Worm (Caenorhabditis elegans) whole organism, L4 larva: ENCODE results near the gene F10E9.1.

Experiments used
- F49E8.2 ChIP-seq: sonication (generic microtip); optimal IDR thresholded peaks from 2 replicates; lab custom pipeline; 2016; ENCODE audit warnings: missing compliant biosample characterization, mild to moderate bottlenecking, missing genetic modification characterization, borderline replicate concordance
- T20F7.1 ChIP-seq: fragments of 200-800 bp; sonication (Bioruptor generic); optimal IDR thresholded peaks from 2 replicates; lab custom pipeline; 2018; ENCODE audit warnings: mild to moderate bottlenecking, missing genetic modification characterization, missing compliant biosample characterization
- ZK337.2 ChIP-seq: fragments of 200-800 bp; sonication (Bioruptor generic); IDR thresholded peaks from 2 replicates; pipeline ENCODE4 v1.3.6; 2022; ENCODE audit warnings: missing genetic modification reagents, missing genetic modification characterization, missing compliant biosample characterization
- aha-1 ChIP-seq: fragments of 150-350 bp; peaks from one replicate; lab custom pipeline; 2014; ENCODE audit warnings: missing biosample characterization, missing genetic modification characterization
- aly-2 ChIP-seq: sonication (generic microtip); optimal IDR thresholded peaks from 2 replicates; lab custom pipeline; 2018; ENCODE audit warnings: missing biosample characterization, missing genetic modification characterization
- arid-1 ChIP-seq: fragments of 200-800 bp; sonication (Bioruptor generic); conservative IDR thresholded peaks from 2 replicates; pipeline ENCODE4 v1.3.6; 2022; ENCODE audit warnings: missing genetic modification reagents, missing genetic modification characterization, missing compliant biosample characterization
- ces-1 ChIP-seq: fragments of 150-350 bp; sonication (generic microtip); optimal IDR thresholded peaks from 4 replicates; lab custom pipeline; 2014; ENCODE audit warnings: missing biosample characterization, missing genetic modification reagents, missing genetic modification characterization
- cey-2 ChIP-seq: sonication (generic microtip); optimal IDR thresholded peaks from 3 replicates; lab custom pipeline; 2017; ENCODE audit warnings: missing genetic modification characterization, mild to moderate bottlenecking, missing compliant biosample characterization, antibody characterized with exemption, borderline replicate concordance; ENCODE audit not compliant: insufficient read depth
- daf-16 ChIP-seq, 3 experiments: sonication (generic microtip); optimal IDR thresholded peaks; 2 replicates each; lab custom pipeline; 2016 to 2017; ENCODE audit warnings: missing genetic modification characterization in 3 of 3, missing genetic modification reagents in 3 of 3, mild to moderate bottlenecking in 2 of 3, missing compliant biosample characterization in 2 of 3, missing biosample characterization in 1 of 3, moderate library complexity in 1 of 3
- daf-19 ChIP-seq: fragments of 200-800 bp; sonication (Bioruptor generic); conservative IDR thresholded peaks from 2 replicates; pipeline ENCODE4 v1.3.6; 2022; ENCODE audit warnings: missing genetic modification characterization, missing compliant biosample characterization
- daf-8 ChIP-seq: fragments of 200-800 bp; sonication (Bioruptor generic); IDR thresholded peaks from 2 replicates; pipeline ENCODE4 v1.3.6; 2022; ENCODE audit warnings: missing genetic modification characterization, missing compliant biosample characterization
- dmd-6 ChIP-seq: fragments of 200-800 bp; sonication (Bioruptor generic); IDR thresholded peaks from 2 replicates; pipeline ENCODE4 v1.3.6; 2022; ENCODE audit warnings: missing genetic modification reagents, missing genetic modification characterization, missing compliant biosample characterization
- dmd-9 ChIP-seq: fragments of 200-800 bp; sonication (Bioruptor generic); IDR thresholded peaks from 2 replicates; pipeline ENCODE4 v1.3.6; 2022; ENCODE audit warnings: missing genetic modification reagents, missing genetic modification characterization, missing compliant biosample characterization
- dve-1 ChIP-seq: sonication (generic microtip); optimal IDR thresholded peaks from 2 replicates; lab custom pipeline; 2017; ENCODE audit warnings: antibody characterized with exemption, mild to moderate bottlenecking, missing genetic modification characterization, missing compliant biosample characterization; ENCODE audit not compliant: insufficient read depth
- hlh-11 ChIP-seq: fragments of 200-800 bp; sonication (Bioruptor generic); optimal IDR thresholded peaks from 2 replicates; lab custom pipeline; 2018; ENCODE audit warnings: mild to moderate bottlenecking, missing genetic modification characterization, missing compliant biosample characterization
- hlh-30 ChIP-seq: sonication (generic microtip); optimal IDR thresholded peaks from 2 replicates; lab custom pipeline; 2017; ENCODE audit warnings: antibody characterized with exemption, mild to moderate bottlenecking, missing genetic modification characterization, missing compliant biosample characterization; ENCODE audit not compliant: insufficient read depth
- jun-1 ChIP-seq: fragments of 150-350 bp; optimal IDR thresholded peaks from 2 replicates; lab custom pipeline; 2014; ENCODE audit warnings: missing biosample characterization, missing genetic modification reagents, missing genetic modification characterization
- lin-13 ChIP-seq: fragments of 150-350 bp; optimal IDR thresholded peaks from 2 replicates; lab custom pipeline; 2014; ENCODE audit warnings: missing biosample characterization, missing genetic modification reagents, missing genetic modification characterization
- lin-29 ChIP-seq: fragments of 200-800 bp; sonication (Bioruptor generic); IDR thresholded peaks from 2 replicates; pipeline ENCODE4 v1.3.6; 2022; ENCODE audit warnings: missing genetic modification reagents, missing genetic modification characterization, missing compliant biosample characterization
- lsy-2 ChIP-seq, 2 experiments: fragments of 150-350 bp in 1 of 2; sonication (generic microtip) in 1 of 2; optimal IDR thresholded peaks; 2 replicates each; lab custom pipeline; 2014 to 2017; ENCODE audit warnings: missing biosample characterization in 2 of 2, missing genetic modification characterization in 2 of 2
- madf-5 ChIP-seq, 2 experiments: fragments of 200-800 bp; sonication (Bioruptor generic); IDR thresholded peaks; 2 replicates each; pipeline ENCODE4 v1.3.6; 2022; ENCODE audit warnings: missing compliant biosample characterization in 2 of 2, missing genetic modification characterization in 2 of 2
- mes-2 ChIP-seq: sonication (generic microtip); optimal IDR thresholded peaks from 2 replicates; lab custom pipeline; 2016; ENCODE audit warnings: missing genotype, mild to moderate bottlenecking, missing genetic modification characterization, missing compliant biosample characterization; ENCODE audit not compliant: poor library complexity, severe bottlenecking
- mxl-3 ChIP-seq: fragments of 200-800 bp; sonication (Bioruptor generic); optimal IDR thresholded peaks from 2 replicates; lab custom pipeline; 2018; ENCODE audit warnings: mild to moderate bottlenecking, missing genetic modification characterization, missing compliant biosample characterization
- nhr-237 ChIP-seq: sonication (generic microtip); optimal IDR thresholded peaks from 2 replicates; lab custom pipeline; 2017; ENCODE audit warnings: missing biosample characterization, missing genetic modification characterization
- nhr-25 ChIP-seq: sonication (generic microtip); optimal IDR thresholded peaks from 2 replicates; lab custom pipeline; 2017; ENCODE audit warnings: missing genetic modification characterization, mild to moderate bottlenecking, missing compliant biosample characterization, antibody characterized with exemption, moderate library complexity, borderline replicate concordance; ENCODE audit not compliant: insufficient read depth
- nhr-28 ChIP-seq: fragments of 150-350 bp; optimal IDR thresholded peaks from 2 replicates; lab custom pipeline; 2014; ENCODE audit warnings: missing biosample characterization, missing genetic modification characterization
- nhr-48 ChIP-seq: sonication (generic microtip); optimal IDR thresholded peaks from 2 replicates; lab custom pipeline; 2016; ENCODE audit warnings: mild to moderate bottlenecking, missing genetic modification characterization, missing compliant biosample characterization
- php-3 ChIP-seq: fragments of 200-800 bp; sonication (Bioruptor generic); IDR thresholded peaks from 2 replicates; pipeline ENCODE4 v1.3.6; 2022; ENCODE audit warnings: missing genetic modification reagents, missing genetic modification characterization, missing compliant biosample characterization
- pqm-1 ChIP-seq: sonication (generic microtip); optimal IDR thresholded peaks from 2 replicates; lab custom pipeline; 2017; ENCODE audit warnings: missing biosample characterization, missing genetic modification characterization
- snpc-1.2 ChIP-seq: fragments of 200-800 bp; sonication (Bioruptor generic); IDR thresholded peaks from 2 replicates; pipeline ENCODE4 v1.3.6; 2022; ENCODE audit warnings: missing genetic modification reagents, missing genetic modification characterization, missing compliant biosample characterization
- tag-97 ChIP-seq: fragments of 200-800 bp; sonication (Bioruptor generic); IDR thresholded peaks from 2 replicates; pipeline ENCODE4 v1.3.6; 2022; ENCODE audit warnings: missing genetic modification characterization, missing compliant biosample characterization
- tra-1 ChIP-seq: fragments of 200-800 bp; sonication (Bioruptor generic); IDR thresholded peaks from 2 replicates; pipeline ENCODE4 v1.3.6; 2022; ENCODE audit warnings: missing genetic modification reagents, missing genetic modification characterization, missing compliant biosample characterization
- unc-39 ChIP-seq: sonication (generic microtip); optimal IDR thresholded peaks from 2 replicates; lab custom pipeline; 2017; ENCODE audit warnings: missing biosample characterization, missing genetic modification characterization
- zfp-2 ChIP-seq: sonication (generic microtip); optimal IDR thresholded peaks from 2 replicates; lab custom pipeline; 2016; ENCODE audit warnings: mild to moderate bottlenecking, missing genetic modification characterization, missing compliant biosample characterization

F10E9.1 gene

DNA sequence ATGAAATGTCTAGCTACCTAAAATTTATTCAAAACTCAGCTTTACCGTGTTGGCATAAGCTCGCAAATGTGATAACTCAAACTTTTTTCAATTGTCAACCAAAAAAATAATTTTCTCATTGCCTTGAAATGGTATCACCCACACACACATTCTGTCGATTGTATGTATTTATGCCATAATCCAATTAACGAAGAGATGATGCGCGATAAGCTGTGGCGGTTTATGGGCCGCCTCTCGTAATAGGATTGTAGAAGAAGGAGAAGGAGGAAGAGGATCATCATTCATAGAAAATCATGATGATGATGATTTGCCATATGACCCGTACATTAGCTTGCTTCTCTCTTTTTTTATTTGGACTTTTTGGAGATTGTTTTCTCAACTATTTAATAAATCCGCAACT, 33.8 kb upstream of the F10E9.1 start:
- TF ChIP-seq daf-19 (GFP tag; lab: Robert Waterston, UW) (no peak), arid-1 (GFP tag; lab: Robert Waterston, UW) (no peak), dmd-9 (GFP tag; lab: Robert Waterston, UW) (no peak), snpc-1.2 (GFP tag; lab: Robert Waterston, UW) (no peak), tra-1 (no peak), nhr-237 (tag; lab: Kevin White, UChicago) (no peak), lin-29 (no peak), unc-39 (no peak), nhr-48 (tag; lab: Kevin White, UChicago) (no peak), jun-1 (tag; lab: Kevin White, UChicago) (no peak), hlh-30 (tag; lab: Kevin White, UChicago) (no peak), ZK337.2 (GFP tag; lab: Robert Waterston, UW) (no peak), daf-8 (no peak), lin-13 (no peak), cey-2 (tag; lab: Kevin White, UChicago) (no peak), nhr-25 (tag; lab: Kevin White, UChicago) (no peak), aly-2 (no peak), madf-5 (GFP tag; IDR thresholded peaks at IDR 0.05; lab: Robert Waterston, UW) (no peak), F49E8.2 (no peak)

ce11 chrIII:8291268-8292032, 31.5 kb upstream of the F10E9.1 start:
- no peak for TF ChIP-seq daf-16 (GFP tag; optimal IDR thresholded peaks at IDR 0.05; lab: Kevin White, UChicago)
- peak; percentile 55 for TF ChIP-seq daf-16 (tag; optimal IDR thresholded peaks at IDR 0.05; lab: Kevin White, UChicago)
- TF ChIP-seq pqm-1 (tag; lab: Kevin White, UChicago), result peak; percentile 99
- peak; percentile 2 for TF ChIP-seq hlh-30 (tag; lab: Kevin White, UChicago)
- TF ChIP-seq tag-97 (GFP tag; lab: Robert Waterston, UW), result no peak
- TF ChIP-seq nhr-28 (tag; lab: Kevin White, UChicago), result peak; percentile 74
- peak; percentile 66 for TF ChIP-seq hlh-11
- TF ChIP-seq T20F7.1 (GFP tag; lab: Kevin White, UChicago), result peak; percentile 41
- peak; percentile 74 for TF ChIP-seq dve-1 (tag; lab: Kevin White, UChicago)
- no peak for TF ChIP-seq ces-1 (GFP tag; lab: Kevin White, UChicago)
- no peak for TF ChIP-seq cey-2 (tag; lab: Kevin White, UChicago)
- no peak for TF ChIP-seq zfp-2
- TF ChIP-seq dmd-6 (GFP tag; lab: Robert Waterston, UW), result peak; percentile 78

DNA sequence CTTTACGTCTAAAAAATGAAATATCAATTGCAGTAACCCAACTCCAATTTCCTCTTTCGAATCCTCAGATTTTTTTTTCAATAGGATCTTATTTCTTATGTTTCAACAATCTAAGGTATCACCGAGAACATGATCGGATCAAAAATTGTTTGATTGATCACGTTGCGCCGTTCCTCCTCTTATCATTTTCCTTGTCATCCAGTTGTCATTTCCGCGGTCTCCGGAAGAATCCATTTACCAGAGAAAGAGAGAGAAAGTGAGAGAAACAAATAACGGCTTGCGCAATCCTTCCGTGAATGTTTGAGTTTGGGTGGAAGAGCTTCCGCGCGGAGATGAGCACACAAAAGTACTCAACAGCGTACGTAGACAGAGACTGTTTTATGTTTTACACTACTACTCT, 29.7 kb upstream of the F10E9.1 start:
- TF ChIP-seq mxl-3 (peak; percentile 31), dmd-6 (GFP tag; lab: Robert Waterston, UW) (peak; percentile 93), nhr-28 (tag; lab: Kevin White, UChicago) (peak; percentile 3), hlh-11 (peak; percentile 32), php-3 (GFP tag; lab: Robert Waterston, UW) (no peak), dve-1 (tag; lab: Kevin White, UChicago) (peak; percentile 7), lsy-2 (tag; optimal IDR thresholded peaks at IDR 0.05; lab: Kevin White, UChicago) (no peak), aha-1 (tag; lab: Kevin White, UChicago) (peak; percentile 30), mes-2 (tag; lab: Kevin White, UChicago) (peak; percentile 1)
